Worm (Caenorhabditis elegans) whole organism, late embryonic: ENCODE results near the gene pax-2.
"Not testable (repeated sequence)": the region's sequence is repeated elsewhere in the genome, so short reads cannot be mapped to it uniquely, and the experiment has no call there.

Experiments used
- C08G9.2 ChIP-seq: sonication (generic microtip); optimal IDR thresholded peaks from 2 replicates; lab custom pipeline; 2016; ENCODE audit warnings: mild to moderate bottlenecking, missing genetic modification characterization, moderate library complexity, missing compliant biosample characterization
- ets-4 ChIP-seq: sonication (generic microtip); optimal IDR thresholded peaks from 2 replicates; lab custom pipeline; 2016; ENCODE audit warnings: missing genetic modification characterization, missing compliant biosample characterization
- odd-2 ChIP-seq: sonication (generic microtip); optimal IDR thresholded peaks from 2 replicates; lab custom pipeline; 2017; ENCODE audit warnings: antibody characterized with exemption, mild to moderate bottlenecking, missing genetic modification characterization, missing compliant biosample characterization
- pqm-1 ChIP-seq: sonication (generic microtip); optimal IDR thresholded peaks from 2 replicates; lab custom pipeline; 2016; ENCODE audit warnings: missing genetic modification characterization, missing compliant biosample characterization
- ref-2 ChIP-seq: sonication (generic microtip); optimal IDR thresholded peaks from 2 replicates; lab custom pipeline; 2016; ENCODE audit warnings: missing genetic modification characterization, missing compliant biosample characterization

DNA sequence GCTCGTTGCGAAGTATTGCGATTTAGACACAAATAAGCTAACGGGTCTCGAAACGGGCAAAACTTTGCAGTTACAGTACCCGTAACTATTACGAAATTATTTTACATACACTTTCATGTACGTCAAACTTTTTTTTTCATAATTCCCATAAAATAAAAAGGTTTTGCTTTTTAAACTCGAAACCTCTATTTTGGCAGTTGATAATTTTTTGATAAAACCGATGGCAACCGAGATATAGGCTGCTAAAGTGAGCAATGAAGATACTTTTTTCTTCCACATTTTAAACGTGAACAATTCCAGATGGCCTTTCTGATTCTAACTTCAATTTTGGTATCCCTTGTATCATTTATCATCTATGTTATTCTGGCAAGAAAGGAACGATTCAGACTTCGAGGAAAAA is 7.0 kb downstream of the pax-2 start, which contains the start of gene cyp-25A6:
- TF ChIP-seq pqm-1, ref-2, ets-4, C08G9.2, odd-2 (tag; lab: Kevin White, UChicago): not testable (repeated sequence)
